Worm (Caenorhabditis elegans) whole organism, L4/young adult: ENCODE results near the gene R07E3.7.

Experiments used
- dao-5 ChIP-seq: sonication (generic microtip); optimal IDR thresholded peaks from 2 replicates; lab custom pipeline; 2016; ENCODE audit warnings: missing genotype, missing genetic modification characterization, moderate library complexity, missing compliant biosample characterization
- him-1 ChIP-seq: sonication (generic microtip); optimal IDR thresholded peaks from 2 replicates; lab custom pipeline; 2016; ENCODE audit warnings: missing genotype, missing genetic modification reagents, missing genetic modification characterization, missing compliant biosample characterization

DNA sequence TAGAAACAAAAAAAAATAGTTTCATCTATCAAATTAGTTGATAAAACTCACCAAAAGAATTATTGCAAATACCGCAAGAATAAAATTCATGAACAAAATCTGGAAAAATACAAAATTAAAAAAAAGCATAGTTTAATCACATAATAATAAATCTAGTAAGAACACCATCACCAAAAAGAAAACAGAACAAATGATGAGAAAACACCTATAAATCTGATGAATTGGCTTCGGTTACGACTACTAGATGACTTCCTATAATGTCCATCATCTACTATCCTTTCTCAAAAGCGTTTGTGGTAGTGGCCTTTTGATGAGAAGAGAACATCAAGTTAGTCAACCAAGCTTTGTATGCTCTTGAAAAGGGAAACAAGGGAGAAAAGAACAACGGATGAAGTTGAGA, 17.4 kb downstream of the R07E3.7 start, which contains the start of gene cut-5:
- TF ChIP-seq him-1 (no peak), dao-5 (no peak)
